Fruit fly (Drosophila melanogaster) whole organism, embryonic: ENCODE data around the gene CG44006.

Source experiments
- Asciz ChIP-seq: fragments of 200-800 bp; sonication (Bioruptor generic); optimal IDR thresholded peaks from 2 replicates; lab custom pipeline; 2017; ENCODE audit warnings: missing biosample characterization, mild to moderate bottlenecking, missing genetic modification characterization, missing genetic modification reagents
- B-H2 ChIP-seq: fragments of 200-800 bp; sonication (Bioruptor generic); optimal IDR thresholded peaks from 2 replicates; lab custom pipeline; 2018; ENCODE audit warnings: missing biosample characterization, mild to moderate bottlenecking, missing genetic modification characterization
- CG10543 ChIP-seq: fragments of 200-800 bp; sonication (Bioruptor generic); optimal IDR thresholded peaks from 3 replicates; lab custom pipeline; 2017; ENCODE audit warnings: missing biosample characterization, mild to moderate bottlenecking, missing genetic modification characterization, moderate library complexity
- CG10979 ChIP-seq: fragments of 200-800 bp; sonication (Bioruptor generic); optimal IDR thresholded peaks from 2 replicates; lab custom pipeline; 2018; ENCODE audit warnings: missing biosample characterization, mild to moderate bottlenecking, missing genetic modification characterization, moderate library complexity
- CG12071 ChIP-seq: fragments of 200-800 bp; sonication (Bioruptor generic); optimal IDR thresholded peaks from 3 replicates; lab custom pipeline; 2018; ENCODE audit warnings: missing biosample characterization, mild to moderate bottlenecking, missing genetic modification characterization
- CG12219 ChIP-seq: fragments of 200-800 bp; sonication (Bioruptor generic); optimal IDR thresholded peaks from 3 replicates; lab custom pipeline; 2018; ENCODE audit warnings: missing biosample characterization, mild to moderate bottlenecking, missing genetic modification characterization
- CG12236 ChIP-seq: fragments of 200-800 bp; sonication (Bioruptor generic); optimal IDR thresholded peaks from 2 replicates; lab custom pipeline; 2016; ENCODE audit warnings: missing biosample characterization, missing genetic modification characterization
- CG13123 ChIP-seq: fragments of 200-800 bp; sonication (Bioruptor generic); optimal IDR thresholded peaks from 2 replicates; lab custom pipeline; 2016; ENCODE audit warnings: missing biosample characterization, missing genetic modification characterization
- CG13287 ChIP-seq: fragments of 200-800 bp; sonication (Bioruptor generic); IDR thresholded peaks from 2 replicates; pipeline ENCODE4 v1.3.6; 2022; ENCODE audit warnings: missing biosample characterization, missing genetic modification characterization; ENCODE audit not compliant: partially characterized antibody
- CG15269 ChIP-seq: fragments of 200-800 bp; sonication (Bioruptor generic); optimal IDR thresholded peaks from 2 replicates; lab custom pipeline; 2018; ENCODE audit warnings: missing biosample characterization, mild to moderate bottlenecking, missing genetic modification characterization, moderate library complexity
- CG17385 ChIP-seq: fragments of 200-800 bp; sonication (Bioruptor generic); optimal IDR thresholded peaks from 3 replicates; lab custom pipeline; 2018; ENCODE audit warnings: missing biosample characterization, mild to moderate bottlenecking, missing genetic modification characterization
- CG17829 ChIP-seq: fragments of 200-800 bp; optimal IDR thresholded peaks from 2 replicates; lab custom pipeline; 2019; ENCODE audit warnings: missing biosample characterization, mild to moderate bottlenecking, missing genetic modification characterization, moderate library complexity
- CG2678 ChIP-seq: fragments of 200-800 bp; sonication (Bioruptor generic); optimal IDR thresholded peaks from 3 replicates; lab custom pipeline; 2019; ENCODE audit warnings: missing biosample characterization, mild to moderate bottlenecking, missing genetic modification characterization, moderate library complexity
- CG31365 ChIP-seq: fragments of 200-800 bp; sonication (Bioruptor generic); optimal IDR thresholded peaks from 2 replicates; lab custom pipeline; 2018; ENCODE audit warnings: missing biosample characterization, mild to moderate bottlenecking, missing genetic modification characterization
- CG31441 ChIP-seq: fragments of 200-800 bp; sonication (Bioruptor generic); IDR thresholded peaks from 2 replicates; pipeline ENCODE4 v1.3.6; 2022; ENCODE audit warnings: missing biosample characterization, missing genetic modification characterization
- CG4328 ChIP-seq: fragments of 200-800 bp; sonication (Bioruptor generic); optimal IDR thresholded peaks from 3 replicates; lab custom pipeline; 2017; ENCODE audit warnings: missing biosample characterization, missing genetic modification reagents, missing genetic modification characterization
- CG6765 ChIP-seq: fragments of 200-800 bp; sonication (Bioruptor generic); optimal IDR thresholded peaks from 3 replicates; lab custom pipeline; 2017; ENCODE audit warnings: missing biosample characterization, mild to moderate bottlenecking, missing genetic modification characterization
- CG6854 ChIP-seq: fragments of 200-800 bp; sonication (Bioruptor generic); optimal IDR thresholded peaks from 3 replicates; lab custom pipeline; 2017; ENCODE audit warnings: missing biosample characterization, mild to moderate bottlenecking, missing genetic modification characterization
- CG7786 ChIP-seq: fragments of 200-800 bp; sonication (Bioruptor generic); optimal IDR thresholded peaks from 2 replicates; lab custom pipeline; 2016; ENCODE audit warnings: missing biosample characterization, missing genetic modification characterization
- CG7839 ChIP-seq: fragments of 200-800 bp; sonication (Bioruptor generic); optimal IDR thresholded peaks from 3 replicates; lab custom pipeline; 2018; ENCODE audit warnings: missing biosample characterization, mild to moderate bottlenecking, missing genetic modification characterization, moderate library complexity
- CG7987 ChIP-seq: fragments of 200-800 bp; sonication (Bioruptor generic); optimal IDR thresholded peaks from 2 replicates; lab custom pipeline; 2018; ENCODE audit warnings: missing biosample characterization, mild to moderate bottlenecking, missing genetic modification characterization, moderate library complexity
- CG8089 ChIP-seq: fragments of 200-800 bp; sonication (Bioruptor generic); optimal IDR thresholded peaks from 3 replicates; lab custom pipeline; 2016; ENCODE audit warnings: missing biosample characterization, missing genetic modification characterization
- CG8388 ChIP-seq: fragments of 200-800 bp; sonication (Bioruptor generic); optimal IDR thresholded peaks from 2 replicates; lab custom pipeline; 2019; ENCODE audit warnings: missing biosample characterization, mild to moderate bottlenecking, missing genetic modification characterization, moderate library complexity
- CG8924 ChIP-seq: fragments of 200-800 bp; optimal IDR thresholded peaks from 3 replicates; lab custom pipeline; 2019; ENCODE audit warnings: missing biosample characterization, mild to moderate bottlenecking, missing genetic modification characterization, moderate library complexity
- CG9797 ChIP-seq: fragments of 200-800 bp; sonication (Bioruptor generic); optimal IDR thresholded peaks from 3 replicates; lab custom pipeline; 2018; ENCODE audit warnings: missing biosample characterization, mild to moderate bottlenecking, missing genetic modification characterization
- D ChIP-seq, 2 experiments: fragments of 200-800 bp in 1 of 2; fragments of >200 bp in 1 of 2; sonication (Bioruptor generic) in 1 of 2; optimal IDR thresholded peaks; 2 replicates in 1 of 2; 3 replicates in 1 of 2; lab custom pipeline; 2017; ENCODE audit warnings: mild to moderate bottlenecking in 1 of 2, missing biosample characterization in 1 of 2, missing genetic modification characterization in 1 of 2, missing genetic modification reagents in 1 of 2
- Drgx ChIP-seq: fragments of 200-800 bp; sonication (Bioruptor generic); IDR thresholded peaks from 2 replicates; pipeline ENCODE4 v1.3.6; 2022; ENCODE audit warnings: missing biosample characterization, missing genetic modification characterization
- Fer1 ChIP-seq: fragments of 200-800 bp; sonication (Bioruptor generic); optimal IDR thresholded peaks from 2 replicates; lab custom pipeline; 2017; ENCODE audit warnings: missing biosample characterization, mild to moderate bottlenecking, missing genetic modification characterization
- Fer3 ChIP-seq: fragments of 200-800 bp; sonication (Bioruptor generic); optimal IDR thresholded peaks from 2 replicates; lab custom pipeline; 2018; ENCODE audit warnings: missing biosample characterization, mild to moderate bottlenecking, missing genetic modification characterization, moderate library complexity
- HHEX ChIP-seq: fragments of 200-800 bp; sonication (Bioruptor generic); optimal IDR thresholded peaks from 3 replicates; lab custom pipeline; 2017; ENCODE audit warnings: missing biosample characterization, mild to moderate bottlenecking, missing genetic modification characterization, missing genetic modification reagents
- Med ChIP-seq: fragments of 200-800 bp; sonication (Bioruptor generic); peaks from one replicate; lab custom pipeline; 2016; ENCODE audit warnings: missing biosample characterization, missing genetic modification characterization, mild to moderate bottlenecking, inconsistent platforms, moderate library complexity
- Six4 ChIP-seq: fragments of 200-800 bp; sonication (Bioruptor generic); optimal IDR thresholded peaks from 2 replicates; lab custom pipeline; 2016; ENCODE audit warnings: missing biosample characterization, missing genetic modification characterization
- bcd ChIP-seq: fragments of 200-800 bp; sonication (Bioruptor generic); optimal IDR thresholded peaks from 2 replicates; lab custom pipeline; 2017; ENCODE audit warnings: missing biosample characterization, mild to moderate bottlenecking, missing genetic modification characterization
- chinmo ChIP-seq: fragments of 200-800 bp; sonication (Bioruptor generic); IDR thresholded peaks from 4 replicates; pipeline ENCODE4 v1.3.6; 2022; ENCODE audit warnings: missing biosample characterization, missing genetic modification characterization; ENCODE audit not compliant: partially characterized antibody
- cwo ChIP-seq: fragments of 200-800 bp; sonication (Bioruptor generic); optimal IDR thresholded peaks from 3 replicates; lab custom pipeline; 2017; ENCODE audit warnings: missing biosample characterization, missing genetic modification characterization, mild to moderate bottlenecking, moderate library complexity, missing genetic modification reagents
- dan ChIP-seq: fragments of 200-800 bp; sonication (Bioruptor generic); IDR thresholded peaks from 2 replicates; pipeline ENCODE4 v1.3.6; 2022; ENCODE audit warnings: missing biosample characterization, missing genetic modification characterization
- danr ChIP-seq: fragments of 200-800 bp; sonication (Bioruptor generic); IDR thresholded peaks from 2 replicates; pipeline ENCODE4 v1.3.6; 2022; ENCODE audit warnings: missing biosample characterization, missing genetic modification characterization
- emc ChIP-seq: fragments of 200-800 bp; sonication (Bioruptor generic); optimal IDR thresholded peaks from 2 replicates; lab custom pipeline; 2016; ENCODE audit warnings: missing biosample characterization, missing genetic modification characterization
- ftz-f1 ChIP-seq: fragments of 200-800 bp; sonication (Bioruptor generic); optimal IDR thresholded peaks from 2 replicates; lab custom pipeline; 2016; ENCODE audit warnings: missing biosample characterization, missing genetic modification characterization
- kay ChIP-seq: fragments of 200-800 bp; sonication (Bioruptor generic); optimal IDR thresholded peaks from 2 replicates; lab custom pipeline; 2016; ENCODE audit warnings: missing biosample characterization, missing genetic modification characterization
- mam ChIP-seq: fragments of 200-800 bp; sonication (Bioruptor generic); optimal IDR thresholded peaks from 3 replicates; lab custom pipeline; 2016; ENCODE audit warnings: missing biosample characterization, missing genetic modification characterization
- mirr ChIP-seq: fragments of 200-800 bp; sonication (Bioruptor generic); optimal IDR thresholded peaks from 3 replicates; lab custom pipeline; 2018; ENCODE audit warnings: missing biosample characterization, mild to moderate bottlenecking, missing genetic modification characterization
- nau ChIP-seq: fragments of 200-800 bp; sonication (Bioruptor generic); optimal IDR thresholded peaks from 3 replicates; lab custom pipeline; 2017; ENCODE audit warnings: missing biosample characterization, mild to moderate bottlenecking, missing genetic modification characterization, missing genetic modification reagents
- nerfin-1 ChIP-seq: fragments of 200-800 bp; sonication (Bioruptor generic); optimal IDR thresholded peaks from 3 replicates; lab custom pipeline; 2019; ENCODE audit warnings: missing biosample characterization, mild to moderate bottlenecking, missing genetic modification characterization, moderate library complexity
- nmo ChIP-seq: fragments of 200-800 bp; sonication (Bioruptor generic); optimal IDR thresholded peaks from 2 replicates; lab custom pipeline; 2018; ENCODE audit warnings: missing biosample characterization, mild to moderate bottlenecking, missing genetic modification characterization, moderate library complexity
- pb ChIP-seq: fragments of 200-800 bp; sonication (Bioruptor generic); optimal IDR thresholded peaks from 3 replicates; lab custom pipeline; 2016; ENCODE audit warnings: missing biosample characterization, missing genetic modification characterization
- phol ChIP-seq: fragments of 200-800 bp; sonication (Bioruptor generic); optimal IDR thresholded peaks from 3 replicates; lab custom pipeline; 2018; ENCODE audit warnings: missing biosample characterization, mild to moderate bottlenecking, missing genetic modification characterization, moderate library complexity
- pzg ChIP-seq: fragments of 200-800 bp; sonication (Bioruptor generic); optimal IDR thresholded peaks from 3 replicates; lab custom pipeline; 2018; ENCODE audit warnings: missing biosample characterization, mild to moderate bottlenecking, missing genetic modification characterization, moderate library complexity
- schlank ChIP-seq: fragments of 200-800 bp; sonication (Bioruptor generic); optimal IDR thresholded peaks from 2 replicates; lab custom pipeline; 2018; ENCODE audit warnings: missing biosample characterization, mild to moderate bottlenecking, missing genetic modification characterization
- sim ChIP-seq: fragments of 200-800 bp; sonication (Bioruptor generic); IDR thresholded peaks from 2 replicates; pipeline ENCODE4 v1.3.6; 2022; ENCODE audit warnings: missing biosample characterization, missing genetic modification characterization

CG44006 gene

dm6 chr3L:18020944-18021343, 49.0 kb downstream of the CG44006 start (continued):
- TF ChIP-seq schlank (tag; lab: Kevin White, UChicago) = peak; percentile 12
- TF ChIP-seq CG6765 (GFP tag; lab: Kevin White, UChicago) = peak; percentile 62
- peak; percentile 3 for TF ChIP-seq nau
- TF ChIP-seq bcd (GFP tag; lab: Kevin White, UChicago) = no peak
- TF ChIP-seq CG8924 (tag; lab: Kevin White, UChicago) = no peak
- TF ChIP-seq CG2678 (tag; lab: Kevin White, UChicago) = peak; percentile 30
- TF ChIP-seq CG6854 (GFP tag; lab: Kevin White, UChicago) = no peak
- peak; percentile 35 for TF ChIP-seq phol (tag; lab: Kevin White, UChicago)
- TF ChIP-seq CG12219 (GFP tag; lab: Kevin White, UChicago) = peak; percentile 0
- TF ChIP-seq dan (GFP tag; lab: Robert Waterston, UW) = no peak
- TF ChIP-seq CG4328 = peak; percentile 29
- peak; percentile 70 for TF ChIP-seq Fer1 (GFP tag; lab: Kevin White, UChicago)
- TF ChIP-seq CG31365 (tag; lab: Kevin White, UChicago) = peak; percentile 19
- TF ChIP-seq CG13123 = no peak
- no peak for TF ChIP-seq pb (GFP tag; lab: Kevin White, UChicago)
- TF ChIP-seq CG15269 (tag; lab: Kevin White, UChicago) = peak; percentile 15
- TF ChIP-seq pzg (GFP tag; lab: Kevin White, UChicago) = no peak
- TF ChIP-seq Drgx (GFP tag; lab: Robert Waterston, UW) = peak; percentile 15; the same call in 1 of the 2 replicates
- no peak for TF ChIP-seq emc (GFP tag; lab: Kevin White, UChicago)
- peak; percentile 25 for TF ChIP-seq Asciz
- TF ChIP-seq mirr (GFP tag; lab: Kevin White, UChicago) = peak; percentile 40
- peak; percentile 57 for TF ChIP-seq CG12071 (GFP tag; lab: Kevin White, UChicago)
- TF ChIP-seq CG7839 (tag; lab: Kevin White, UChicago) = peak; percentile 30
- peak; percentile 38 for TF ChIP-seq CG17385 (GFP tag; lab: Kevin White, UChicago)
- TF ChIP-seq nmo (GFP tag; lab: Kevin White, UChicago) = no peak
- TF ChIP-seq CG8388 = no peak
- no peak for TF ChIP-seq CG8089
- no peak for TF ChIP-seq CG17829 (tag; lab: Kevin White, UChicago)
- peak; percentile 41; the same call in 1 of the 2 replicates for TF ChIP-seq CG31441
- TF ChIP-seq CG9797 (GFP tag; lab: Kevin White, UChicago) = no peak
- TF ChIP-seq kay = no peak
- no peak for TF ChIP-seq D (optimal IDR thresholded peaks at IDR 0.05; lab: Kevin White, UChicago)
- TF ChIP-seq D (GFP tag; optimal IDR thresholded peaks at IDR 0.05; lab: Kevin White, UChicago) = no peak
- peak; percentile 28 for TF ChIP-seq Fer3 (tag; lab: Kevin White, UChicago)
- TF ChIP-seq CG10543 = peak; percentile 26
- TF ChIP-seq B-H2 (GFP tag; lab: Kevin White, UChicago) = peak; percentile 2
- peak; percentile 61 for TF ChIP-seq CG7987
- no peak for TF ChIP-seq CG13287 (GFP tag; lab: Robert Waterston, UW)
- no peak for TF ChIP-seq CG7786
- no peak for TF ChIP-seq danr (GFP tag; lab: Robert Waterston, UW)
- TF ChIP-seq mam = no peak
- TF ChIP-seq chinmo = peak; percentile 83; the same call in 3 of the 4 replicates
- TF ChIP-seq sim (GFP tag; lab: Robert Waterston, UW) = no peak
- no peak for TF ChIP-seq cwo
- TF ChIP-seq CG12236 (GFP tag; lab: Kevin White, UChicago) = no peak
- no peak for TF ChIP-seq CG10979
- no peak for TF ChIP-seq Six4 (GFP tag; lab: Kevin White, UChicago)
- TF ChIP-seq HHEX (GFP tag; lab: Kevin White, UChicago) = peak; percentile 48
- no peak for TF ChIP-seq nerfin-1 (tag; lab: Kevin White, UChicago)
- TF ChIP-seq ftz-f1 (GFP tag; lab: Kevin White, UChicago) = peak; percentile 17
- peak; percentile 80 for TF ChIP-seq Med
